Fruit fly (Drosophila melanogaster): Measurements from ENCODE around the gene CG2126.

The CG2126 gene

DNA sequence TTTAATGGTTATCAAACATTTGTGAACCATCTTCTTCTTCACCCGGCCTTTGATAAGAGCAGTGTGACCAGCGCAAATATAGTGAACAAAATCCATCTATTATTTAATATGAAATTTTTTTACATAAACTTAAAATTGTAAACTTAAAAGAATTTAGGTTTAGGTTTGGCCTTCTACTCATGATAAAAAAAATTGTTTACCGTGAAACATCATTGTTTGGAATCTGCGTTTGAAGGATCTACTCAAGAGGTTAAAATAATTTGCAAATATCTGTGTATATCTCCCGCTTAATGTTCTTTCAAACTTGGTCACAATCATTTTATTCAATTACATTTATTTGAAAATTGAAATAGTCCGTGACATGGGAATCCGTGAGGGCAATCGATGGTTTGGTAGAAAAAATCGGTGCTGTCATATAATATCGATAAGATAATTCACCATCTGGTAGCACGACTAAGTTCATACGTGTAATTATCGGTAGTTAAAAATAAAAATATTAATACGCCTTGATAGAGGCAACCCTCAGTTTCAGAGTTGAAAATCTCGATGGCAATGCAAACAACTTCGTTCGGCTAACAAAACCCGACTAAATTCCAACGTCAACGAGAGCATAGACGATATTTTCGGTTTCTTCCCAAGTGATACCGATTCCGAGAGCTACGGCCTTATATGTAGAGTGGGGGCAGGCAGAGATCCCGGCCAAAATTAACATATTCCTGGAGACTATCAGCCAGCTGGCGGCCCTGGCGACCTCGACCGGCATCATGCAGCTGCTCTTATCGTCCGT is 4.5 kb downstream of the CG2126 start, which contains the start of the genes betaGlu and sip3:
Gene betaGlu, minus strand, starts transcription at position 59 of the 787 bp plus-strand sequence.
Gene sip3, plus strand, starts transcription at position 430 of the 787 bp plus-strand sequence.
- no peak for TF ChIP-seq noc (tag; optimal IDR thresholded peaks at IDR 0.05)

DNA sequence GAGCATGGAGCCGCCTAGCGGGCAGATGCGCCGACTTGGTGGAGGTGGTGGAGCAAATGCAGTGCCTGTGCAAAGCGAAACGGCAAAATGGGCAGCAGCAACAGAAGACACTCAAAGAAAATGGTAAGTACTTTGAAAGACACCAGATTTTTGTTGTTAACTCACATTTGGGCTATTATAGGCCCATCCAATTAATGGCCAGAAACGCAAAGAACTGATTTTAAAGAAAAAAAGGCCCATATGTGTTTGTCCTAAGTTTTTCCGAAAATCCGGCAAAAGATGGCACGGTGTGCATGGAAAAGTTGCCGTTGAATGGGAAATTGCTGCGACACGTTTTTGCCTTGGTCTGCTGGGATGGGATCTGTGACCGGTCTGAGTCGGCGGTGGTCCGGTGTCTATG is 8.3 kb downstream of the CG2126 start:
- no peak for TF ChIP-seq noc (tag; optimal IDR thresholded peaks at IDR 0.05)

DNA sequence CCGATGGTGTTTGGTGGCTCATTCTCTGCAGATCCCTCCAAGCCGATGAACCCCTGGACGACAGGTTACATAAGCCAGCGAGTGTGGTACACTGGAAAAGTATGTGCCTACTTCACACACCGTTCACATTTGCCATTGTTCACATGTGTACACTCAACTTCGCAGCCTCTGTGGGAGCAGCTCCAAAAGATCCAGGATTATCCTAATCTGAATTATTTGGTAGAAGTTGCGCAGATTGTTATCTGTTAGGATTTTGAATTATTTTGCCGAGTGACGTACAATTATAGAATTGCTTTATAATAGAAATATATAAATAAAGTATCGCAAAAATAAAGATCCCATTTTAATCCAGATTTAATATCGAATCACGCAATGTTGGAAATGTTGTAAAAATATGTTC is 8.9 kb downstream of the CG2126 start:
- TF ChIP-seq noc (tag; optimal IDR thresholded peaks at IDR 0.05) = no peak

DNA sequence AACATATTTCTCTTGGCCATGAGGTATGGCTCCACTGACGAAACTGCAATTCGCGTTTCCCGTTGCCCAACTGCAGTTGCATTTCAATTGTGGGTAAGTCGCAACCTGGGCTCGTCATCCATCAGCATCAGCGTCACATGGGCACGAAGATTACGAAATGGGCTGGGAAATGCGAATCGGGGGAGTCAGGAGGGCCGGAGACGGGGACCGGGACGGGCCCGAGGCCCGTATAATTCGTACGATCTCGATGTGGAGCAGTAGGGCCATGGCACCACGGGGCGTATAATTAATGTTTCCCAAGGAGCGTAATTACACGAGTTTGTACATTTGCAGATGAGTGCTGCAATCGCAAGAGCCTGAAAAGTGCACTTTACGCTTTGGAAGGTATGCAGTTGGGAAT is 11.3 kb downstream of the CG2126 start:
- TF ChIP-seq noc (tag; optimal IDR thresholded peaks at IDR 0.05) = no peak

DNA sequence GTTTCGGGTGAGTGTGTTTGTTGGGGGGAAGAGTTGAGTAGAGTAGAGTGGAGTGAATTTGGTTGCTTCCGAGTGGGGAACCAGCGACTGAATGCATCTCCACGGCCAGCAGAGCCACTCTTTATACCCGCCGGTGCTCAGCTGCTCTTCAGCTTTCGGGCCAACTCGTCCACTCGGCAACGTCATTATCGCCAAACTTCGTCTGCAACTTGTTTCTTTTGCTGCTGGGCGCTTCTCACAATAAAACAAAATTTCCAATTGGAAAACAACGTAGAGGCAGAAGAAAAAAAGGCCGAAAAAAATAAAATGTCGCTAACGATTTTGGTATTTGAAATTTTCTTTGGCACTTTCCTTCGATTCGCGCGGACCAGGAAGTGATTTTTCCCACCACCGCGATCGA is 11.8 kb downstream of the CG2126 start, which contains the start of gene CG2150:
Gene CG2150, minus strand, starts transcription at position 101 of the 400 bp plus-strand sequence.
- no peak for TF ChIP-seq noc (tag; optimal IDR thresholded peaks at IDR 0.05)

DNA sequence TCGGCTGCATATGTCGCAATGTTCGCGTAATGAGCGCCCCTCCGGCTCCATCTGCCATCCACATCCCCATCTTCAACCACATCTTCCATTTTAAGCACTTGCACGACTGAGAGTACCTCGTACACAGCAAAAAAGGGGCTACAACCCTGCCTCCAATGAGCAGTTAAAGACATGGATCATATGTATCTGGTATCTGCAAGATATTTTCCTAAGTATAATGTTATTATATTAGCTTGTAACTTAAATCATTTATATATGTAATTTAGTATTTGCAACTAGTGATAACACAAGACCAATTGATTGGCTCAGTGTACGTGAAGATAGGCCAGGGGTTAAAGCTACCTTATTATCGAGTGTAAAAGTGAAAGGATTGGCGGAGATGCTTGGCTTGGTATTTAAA is 13.8 kb downstream of the CG2126 start:
- TF ChIP-seq noc (tag; optimal IDR thresholded peaks at IDR 0.05) = no peak

DNA sequence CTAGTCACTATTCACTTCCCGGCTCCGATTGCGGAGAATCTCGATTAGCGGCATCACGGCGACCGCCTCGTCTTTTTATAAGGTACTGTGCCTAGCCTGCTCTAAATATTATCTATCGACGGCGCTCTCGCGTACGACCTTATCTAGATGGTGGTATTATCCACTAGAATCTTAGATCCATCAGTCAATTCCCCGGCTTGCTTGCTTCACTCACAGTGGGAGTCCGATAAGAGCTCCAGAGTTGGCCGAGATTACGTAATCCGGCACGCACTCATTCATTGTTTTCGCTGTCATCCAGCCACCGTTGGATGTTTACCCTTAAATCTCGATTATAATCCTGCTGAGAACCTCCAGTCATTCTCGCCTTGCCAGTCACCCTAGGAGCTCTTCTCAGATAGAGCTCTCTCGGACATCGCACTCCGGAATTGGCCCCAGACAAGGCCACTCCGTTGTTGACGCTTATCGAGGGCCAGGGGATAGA is 14.9 kb downstream of the CG2126 start, which contains the start of gene Smvt:
Gene Smvt, minus strand, starts transcription at position 51 of the 481 bp plus-strand sequence.
- peak; percentile 4 for TF ChIP-seq noc (tag; optimal IDR thresholded peaks at IDR 0.05)

DNA sequence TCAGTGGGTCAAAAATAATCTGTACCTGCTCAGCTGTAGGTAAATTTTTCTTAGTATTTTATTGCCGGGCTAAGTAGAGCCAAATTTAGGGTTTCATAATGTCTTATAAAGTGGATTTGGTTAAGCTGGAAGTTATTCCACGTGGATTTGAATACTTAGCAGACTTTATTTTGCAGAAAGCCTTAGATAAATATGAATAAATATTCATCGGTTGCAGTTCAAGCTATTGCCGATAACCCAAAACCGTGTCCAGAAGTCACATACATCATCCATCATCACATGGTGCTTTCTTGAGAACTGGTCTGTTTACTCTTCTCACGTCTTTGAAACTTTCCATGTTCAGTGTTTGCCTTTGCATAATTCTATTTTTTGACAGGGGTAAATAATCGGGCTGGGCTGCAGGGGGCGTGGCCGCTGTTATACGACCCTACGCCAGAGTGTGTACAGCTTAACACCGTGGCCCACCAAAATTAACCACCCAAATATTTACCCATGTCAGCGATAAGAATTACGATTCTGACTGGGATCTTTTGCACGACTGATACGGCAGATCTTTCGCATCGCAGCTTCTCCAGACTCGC is 17.8 kb downstream of the CG2126 start, which contains the start of gene CG2187:
Gene CG2187, minus strand, starts transcription at position 51 of the 581 bp plus-strand sequence.
- TF ChIP-seq noc (tag; optimal IDR thresholded peaks at IDR 0.05) = peak; percentile 79

DNA sequence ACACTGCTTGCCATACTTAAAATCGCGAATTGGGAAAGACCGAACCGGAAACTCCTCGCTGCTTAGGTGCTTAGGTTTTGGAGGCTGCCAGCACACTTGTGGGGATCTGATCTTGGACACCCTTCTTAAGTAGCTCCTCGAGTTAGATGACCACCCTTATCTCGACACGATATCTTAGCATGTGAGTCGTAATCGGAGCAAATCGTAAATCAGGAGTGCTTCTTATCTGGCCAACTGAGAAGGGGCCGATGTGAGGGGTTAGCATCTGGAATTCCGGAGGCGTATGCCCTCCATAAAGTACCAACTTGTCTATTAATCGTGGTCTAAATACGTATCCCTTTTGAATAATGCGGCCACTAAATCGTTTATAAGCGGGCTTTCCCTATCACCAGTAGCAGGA is 21.8 kb downstream of the CG2126 start, which contains the start of gene salt:
Gene salt, minus strand, starts transcription at position 101 of the 400 bp plus-strand sequence.
- no peak for TF ChIP-seq noc (tag; optimal IDR thresholded peaks at IDR 0.05)

DNA sequence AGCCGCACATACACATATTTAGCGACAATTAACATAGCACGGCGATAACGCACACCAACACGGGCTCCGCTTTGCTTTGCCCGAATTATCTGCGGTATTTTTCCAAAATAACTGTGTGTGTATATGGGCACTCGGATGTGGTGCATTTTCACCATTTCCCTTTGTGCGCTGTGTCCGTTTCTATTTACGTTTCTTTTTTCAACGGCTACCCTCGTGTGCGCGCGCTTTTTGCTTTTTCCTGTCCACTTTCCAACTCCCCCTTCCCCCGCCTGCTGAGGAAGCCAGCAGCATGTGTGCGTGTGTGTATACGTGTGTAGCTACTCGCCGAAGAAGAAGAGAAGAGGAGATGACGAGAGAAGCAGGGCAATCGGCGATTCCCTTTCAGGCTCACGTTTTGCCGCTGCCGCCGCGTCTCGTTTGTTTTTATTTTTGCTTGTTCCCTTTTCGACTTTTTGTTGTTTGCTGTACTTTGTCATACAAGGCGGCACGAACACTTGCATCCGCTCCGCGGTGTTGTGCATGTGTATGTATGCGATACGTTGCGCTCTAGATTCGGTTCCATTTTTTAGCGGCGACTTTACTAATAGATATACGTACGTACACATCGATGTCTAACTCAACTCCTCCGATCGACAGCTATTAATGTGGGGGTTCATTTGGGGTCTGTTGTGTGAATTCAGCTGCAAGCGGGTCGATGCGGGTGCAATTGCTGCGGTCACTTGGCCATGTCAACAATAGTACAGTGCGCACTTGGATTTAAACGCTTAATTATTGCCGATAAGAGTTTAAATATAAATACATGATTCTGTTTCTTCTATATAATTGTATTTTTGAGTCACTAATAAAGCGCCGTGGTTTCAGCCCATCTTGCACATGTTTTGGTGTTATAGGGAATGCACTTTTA is 28.1 kb downstream of the CG2126 start:
- TF ChIP-seq noc (tag; optimal IDR thresholded peaks at IDR 0.05) = peak; percentile 61

DNA sequence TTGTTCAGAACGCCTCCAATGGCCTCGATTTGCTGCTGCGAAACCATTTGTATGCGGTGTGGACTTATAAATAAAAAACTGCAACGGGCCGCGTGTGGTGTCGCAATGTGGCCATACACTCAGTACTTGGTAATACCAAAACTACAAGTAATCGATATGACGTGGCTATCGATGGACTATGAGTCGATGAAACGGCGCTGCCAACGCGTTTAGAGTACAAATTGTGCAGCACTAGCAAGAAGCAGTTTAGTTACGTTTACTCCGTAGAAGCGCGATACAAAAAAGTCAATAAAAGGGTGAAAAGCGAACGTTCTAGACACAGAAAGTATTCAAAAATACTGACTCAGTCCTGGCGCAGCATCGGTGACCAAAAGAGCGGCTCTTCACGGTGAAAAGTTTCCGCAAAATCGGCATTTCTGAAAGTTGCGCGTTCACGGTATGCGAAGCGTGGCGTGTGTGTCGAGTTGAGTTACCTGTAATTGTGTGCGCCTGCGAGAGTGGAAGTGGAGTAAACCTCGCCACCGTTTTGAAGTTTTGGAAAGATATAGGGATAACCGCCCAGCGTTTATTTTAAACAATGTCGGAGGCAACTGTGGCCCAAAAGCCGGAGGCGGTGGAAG is 28.9 kb downstream of the CG2126 start, which contains the start of the genes nero and CG1910:
Gene nero, minus strand, starts transcription at position 130 of the 620 bp plus-strand sequence.
Gene CG1910, plus strand, starts transcription at position 215 of the 620 bp plus-strand sequence.
- TF ChIP-seq noc (tag; optimal IDR thresholded peaks at IDR 0.05) = no peak

DNA sequence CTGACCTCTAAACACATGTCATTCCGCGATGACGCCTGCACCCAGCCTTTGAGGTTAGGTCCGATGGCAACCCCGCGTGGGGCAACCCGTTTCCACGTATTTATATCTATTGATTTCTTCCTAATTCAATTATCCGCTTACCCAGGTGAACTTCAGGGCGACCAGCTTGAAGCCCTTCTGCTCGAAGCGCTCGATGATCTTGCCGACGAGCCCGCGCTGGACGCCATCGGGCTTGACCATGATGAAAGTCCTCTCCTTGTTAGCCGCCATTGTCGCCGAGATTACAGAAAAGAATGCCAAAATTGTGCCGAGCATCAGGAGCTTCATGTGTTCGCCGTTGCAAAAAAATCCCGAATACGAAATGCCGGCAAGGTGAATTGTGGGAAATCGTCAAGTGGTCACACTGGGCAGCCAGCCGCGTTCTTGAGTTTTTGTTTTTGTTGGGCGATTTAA is 30.8 kb downstream of the CG2126 start, which contains the start of gene awd:
Gene awd, minus strand, starts transcription at position 449 of the 453 bp plus-strand sequence.
- TF ChIP-seq noc (tag; optimal IDR thresholded peaks at IDR 0.05) = peak; percentile 67

DNA sequence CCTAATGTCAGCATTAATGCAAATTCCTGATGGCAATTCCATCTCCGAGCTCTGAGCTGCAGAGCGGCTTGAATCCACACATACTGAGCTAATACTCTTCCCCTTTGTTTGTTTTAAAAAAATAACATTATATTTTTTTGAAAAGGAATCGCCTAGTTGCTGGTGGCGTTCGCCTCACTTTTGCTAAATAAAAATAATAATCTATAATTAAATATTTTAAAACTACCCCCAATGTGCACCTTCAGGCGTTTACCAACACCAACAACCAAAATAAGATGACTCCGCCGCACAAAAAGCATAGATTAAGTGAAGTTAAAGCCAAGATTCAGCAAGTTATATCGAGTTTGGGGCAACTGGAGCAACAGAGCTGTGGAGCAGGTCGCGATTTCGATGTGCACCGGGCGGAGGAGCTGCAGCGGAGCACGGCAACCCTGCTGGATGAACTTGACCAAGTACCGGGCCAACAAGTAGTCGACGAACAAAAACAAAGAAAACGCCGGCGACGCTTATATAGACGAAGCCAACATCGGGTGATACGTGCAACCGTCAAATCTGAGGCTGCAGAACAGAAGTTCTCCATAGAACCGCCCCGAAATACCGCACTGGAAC is 32.3 kb downstream of the CG2126 start, which contains the start of gene CG1896:
Gene CG1896, plus strand, starts transcription at position 239 of the 609 bp plus-strand sequence.
- peak; percentile 4 for TF ChIP-seq noc (tag; optimal IDR thresholded peaks at IDR 0.05)

DNA sequence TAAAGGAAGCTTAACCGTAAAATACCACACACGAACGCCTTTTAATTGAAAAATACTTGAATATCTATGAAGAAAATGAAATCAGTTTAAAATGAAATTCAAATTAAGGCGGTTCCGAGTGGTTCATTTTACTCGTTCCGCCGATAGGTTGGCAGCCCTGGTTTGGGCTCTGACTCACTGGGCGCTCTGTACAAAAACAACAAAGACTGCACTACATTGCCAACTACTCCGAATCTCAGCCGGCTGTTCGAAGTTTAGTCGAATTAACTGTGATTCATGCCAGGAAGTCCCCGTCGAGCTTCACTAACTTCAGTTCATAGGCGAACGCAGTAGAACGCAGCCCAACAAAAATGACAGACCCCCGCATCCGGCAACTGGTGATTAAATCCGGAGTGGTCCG is 33.2 kb downstream of the CG2126 start, which contains the start of gene Tbca:
Gene Tbca, plus strand, starts transcription at position 212 of the 400 bp plus-strand sequence.
- TF ChIP-seq noc (tag; optimal IDR thresholded peaks at IDR 0.05) = no peak

All from whole organism, larva.